Worm (Caenorhabditis elegans) whole organism, early embryonic: Measurements from ENCODE around the gene drp-1.
A peak's percentile ranks its signal among the peaks of the same experiment; 100 is the strongest.
"Not testable (repeated sequence)": the region's sequence is repeated elsewhere in the genome, so short reads cannot be mapped to it uniquely, and the experiment has no call there.

Experiments used
- B0310.2 ChIP-seq: sonication (generic microtip); optimal IDR thresholded peaks from 2 replicates; lab custom pipeline; 2016; ENCODE audit warnings: mild to moderate bottlenecking, missing genetic modification characterization, missing compliant biosample characterization
- F13C5.2 ChIP-seq: sonication (generic microtip); optimal IDR thresholded peaks from 2 replicates; lab custom pipeline; 2017; ENCODE audit warnings: mild to moderate bottlenecking, missing genetic modification characterization, inconsistent platforms, missing compliant biosample characterization
- aly-1 ChIP-seq: sonication (generic microtip); optimal IDR thresholded peaks from 2 replicates; lab custom pipeline; 2016; ENCODE audit warnings: missing genetic modification characterization, missing compliant biosample characterization
- ama-1 ChIP-seq: fragments of 150-350 bp; optimal IDR thresholded peaks from 2 replicates; lab custom pipeline; 2014
- ceh-13 ChIP-seq: fragments of 200-800 bp; sonication (Bioruptor generic); optimal IDR thresholded peaks from 2 replicates; lab custom pipeline; 2018; ENCODE audit warnings: mild to moderate bottlenecking, missing genetic modification characterization, missing compliant biosample characterization
- ceh-36 ChIP-seq: sonication (generic microtip); optimal IDR thresholded peaks from 2 replicates; lab custom pipeline; 2016; ENCODE audit warnings: missing genetic modification characterization, inconsistent platforms, missing compliant biosample characterization
- ets-7 ChIP-seq: sonication (generic microtip); optimal IDR thresholded peaks from 2 replicates; lab custom pipeline; 2016; ENCODE audit warnings: missing genotype, missing genetic modification characterization, missing compliant biosample characterization
- flt-1 ChIP-seq: fragments of 200-800 bp; sonication (Bioruptor generic); IDR thresholded peaks from 2 replicates; pipeline ENCODE4 v1.3.6; 2022; ENCODE audit warnings: missing genetic modification characterization, missing compliant biosample characterization
- hmbx-1 ChIP-seq: sonication (generic microtip); optimal IDR thresholded peaks from 2 replicates; lab custom pipeline; 2016; ENCODE audit warnings: mild to moderate bottlenecking, missing genetic modification characterization, missing compliant biosample characterization
- hmg-4 ChIP-seq: fragments of 200-800 bp; sonication (Bioruptor generic); optimal IDR thresholded peaks from 2 replicates; lab custom pipeline; 2018; ENCODE audit warnings: mild to moderate bottlenecking, missing genetic modification characterization, missing compliant biosample characterization
- hnd-1 ChIP-seq: sonication (generic microtip); optimal IDR thresholded peaks from 2 replicates; lab custom pipeline; 2016; ENCODE audit warnings: missing genetic modification characterization, missing compliant biosample characterization
- pes-1 ChIP-seq: fragments of 200-800 bp; sonication (Bioruptor generic); IDR thresholded peaks from 2 replicates; pipeline ENCODE4 v1.3.6; 2022; ENCODE audit warnings: missing genetic modification reagents, missing genetic modification characterization, missing compliant biosample characterization
- scrt-1 ChIP-seq: fragments of 200-800 bp; sonication (Bioruptor generic); IDR thresholded peaks from 2 replicates; pipeline ENCODE4 v1.3.6; 2022; ENCODE audit warnings: missing genetic modification characterization, missing compliant biosample characterization
- sea-1 ChIP-seq: fragments of 200-800 bp; sonication (Bioruptor generic); conservative IDR thresholded peaks from 2 replicates; pipeline ENCODE4 v1.3.6; 2022; ENCODE audit warnings: missing genetic modification characterization, missing compliant biosample characterization
- tbx-11 ChIP-seq: fragments of 200-800 bp; sonication (Bioruptor generic); IDR thresholded peaks from 2 replicates; pipeline ENCODE4 v1.3.6; 2022; ENCODE audit warnings: missing genetic modification characterization, missing compliant biosample characterization
- tbx-37 ChIP-seq: fragments of 200-800 bp; sonication (Bioruptor generic); conservative IDR thresholded peaks from 2 replicates; pipeline ENCODE4 v1.3.6; 2022; ENCODE audit warnings: missing genetic modification reagents, missing genetic modification characterization, missing compliant biosample characterization
- tra-4 ChIP-seq: sonication (generic microtip); optimal IDR thresholded peaks from 2 replicates; lab custom pipeline; 2017; ENCODE audit warnings: missing genetic modification characterization, missing compliant biosample characterization

drp-1 gene

DNA sequence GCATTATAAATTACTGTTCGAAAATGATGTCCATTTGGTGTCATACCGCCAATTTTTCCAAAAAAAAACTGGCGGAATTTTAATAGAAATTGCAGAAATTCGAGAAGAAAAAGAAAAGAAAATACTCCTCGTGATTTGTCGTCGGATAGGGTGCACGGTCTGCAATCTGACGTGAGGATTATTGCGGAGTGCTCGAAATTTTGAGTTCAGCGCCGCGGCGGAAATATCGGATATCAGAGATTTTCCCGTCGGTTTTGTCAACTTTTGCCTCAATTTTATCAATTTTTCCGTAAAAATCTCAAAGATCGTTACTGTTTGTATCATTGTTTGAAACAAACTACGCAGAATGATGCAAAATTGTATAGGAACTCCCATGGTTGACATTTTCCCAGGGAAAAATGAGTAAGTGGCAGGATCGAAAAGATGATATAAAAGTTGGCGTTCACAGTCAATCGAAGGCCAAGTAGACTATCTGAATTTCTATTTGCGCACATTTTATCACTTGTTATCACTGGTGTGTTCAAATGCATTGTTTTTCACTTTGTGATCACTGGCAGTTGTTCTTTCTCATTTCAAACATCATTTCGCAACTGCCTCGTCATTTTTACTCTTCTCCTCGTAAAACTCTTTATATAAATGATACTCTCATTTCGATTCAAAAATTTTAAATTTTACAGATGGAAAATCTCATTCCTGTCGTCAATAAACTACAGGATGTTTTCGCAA, at the start of gene drp-1, which contains the start of gene fem-1:
Gene drp-1, plus strand, starts transcription at position 676 of the 726 bp plus-strand sequence.
Gene fem-1, minus strand, starts transcription at position 150 of the 726 bp plus-strand sequence.
- TF ChIP-seq ceh-36 (tag; lab: Kevin White, UChicago) (no peak), hnd-1 (tag; lab: Kevin White, UChicago) (no peak), ama-1 (lab: Kevin White, UChicago) (no peak), ceh-13 (GFP tag; lab: Kevin White, UChicago) (no peak), tra-4 (tag; lab: Kevin White, UChicago) (no peak), hmg-4 (peak; percentile 30), F13C5.2 (tag; lab: Kevin White, UChicago) (peak; percentile 29)

DNA sequence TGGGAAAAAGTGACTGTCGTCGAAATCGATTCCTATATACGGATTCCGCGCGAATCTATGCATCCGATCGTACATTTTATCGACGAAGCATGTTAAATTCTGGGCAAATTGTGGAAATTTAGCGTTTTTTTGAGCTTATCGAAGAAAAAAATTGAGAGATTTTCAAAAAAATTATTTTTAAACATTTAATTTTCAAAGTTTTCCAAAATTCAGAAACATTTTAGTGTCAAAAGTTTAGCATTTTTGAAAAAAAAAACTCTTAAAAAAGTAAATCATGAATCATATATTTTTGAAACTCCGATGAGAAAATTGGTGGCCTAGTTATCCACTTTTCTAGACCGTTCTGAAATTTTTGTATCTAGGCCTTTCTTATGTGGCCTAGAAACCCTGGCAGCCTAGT, 47.2 kb upstream of the drp-1 start, which contains the start of gene B0273.115:
Gene B0273.115, minus strand, starts transcription at position 101 of the 400 bp plus-strand sequence.
- not testable (repeated sequence) for TF ChIP-seq tbx-37 (GFP tag; lab: Robert Waterston, UW); sea-1 (GFP tag; lab: Robert Waterston, UW); hmbx-1 (tag; lab: Kevin White, UChicago)

DNA sequence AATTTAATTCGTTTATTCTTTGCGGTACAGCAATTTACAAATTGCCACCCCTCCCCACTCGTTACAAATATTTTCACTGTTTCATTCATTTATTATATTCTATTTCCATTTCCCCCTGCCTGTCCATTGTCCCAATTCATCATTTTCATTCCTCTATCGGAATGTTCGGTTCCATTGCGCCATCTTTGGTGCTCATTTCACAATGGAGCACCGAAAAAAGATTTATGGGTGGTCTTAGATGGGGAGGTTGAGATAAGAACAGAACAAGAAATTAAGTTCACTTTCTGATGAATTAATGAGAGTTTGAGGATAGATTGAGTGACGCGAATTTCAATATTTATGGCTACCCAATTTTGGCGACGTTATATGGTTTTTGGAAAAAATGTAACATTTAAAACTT, 46.1 kb upstream of the drp-1 start:
- no peak for TF ChIP-seq sea-1 (GFP tag; lab: Robert Waterston, UW)
- TF ChIP-seq scrt-1 = no peak
- no peak for TF ChIP-seq ama-1 (lab: Kevin White, UChicago)
- TF ChIP-seq ceh-36 (tag; lab: Kevin White, UChicago) = no peak
- no peak for TF ChIP-seq hmbx-1 (tag; lab: Kevin White, UChicago)
- TF ChIP-seq hmg-4 = no peak
- TF ChIP-seq ceh-13 (GFP tag; lab: Kevin White, UChicago) = no peak
- no peak for TF ChIP-seq tbx-11 (GFP tag; lab: Robert Waterston, UW)
- no peak for TF ChIP-seq flt-1 (GFP tag; lab: Robert Waterston, UW)
- TF ChIP-seq hnd-1 (tag; lab: Kevin White, UChicago) = no peak
- no peak for TF ChIP-seq ets-7 (tag; lab: Kevin White, UChicago)
- TF ChIP-seq tra-4 (tag; lab: Kevin White, UChicago) = no peak
- no peak for TF ChIP-seq tbx-37 (GFP tag; lab: Robert Waterston, UW)
- no peak for TF ChIP-seq pes-1 (GFP tag; lab: Robert Waterston, UW)
- no peak for TF ChIP-seq aly-1 (tag; lab: Kevin White, UChicago)
- no peak for TF ChIP-seq B0310.2 (tag; lab: Kevin White, UChicago)
- no peak for TF ChIP-seq F13C5.2 (tag; lab: Kevin White, UChicago)

DNA sequence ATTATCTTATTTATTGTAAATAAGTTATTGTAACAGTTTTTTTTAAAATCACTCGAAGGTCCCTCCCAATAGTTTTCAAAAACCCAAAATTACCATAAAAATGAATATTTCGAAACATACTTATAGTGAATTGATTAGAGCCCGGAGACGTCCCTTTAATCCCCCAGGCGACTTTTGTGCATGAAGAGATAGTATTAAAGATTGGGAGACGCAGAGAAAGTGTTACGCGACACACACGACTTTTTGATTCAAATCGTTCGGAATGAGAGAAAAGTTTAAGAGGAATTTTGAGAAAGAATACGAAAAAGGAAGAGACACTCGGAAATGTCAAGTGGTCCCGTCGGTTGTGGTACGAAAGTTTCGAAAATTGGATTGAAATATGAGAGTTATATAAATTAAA, 45.2 kb upstream of the drp-1 start:
- TF ChIP-seq ets-7 (tag; lab: Kevin White, UChicago) (no peak), sea-1 (GFP tag; lab: Robert Waterston, UW) (no peak), ceh-13 (GFP tag; lab: Kevin White, UChicago) (no peak), tra-4 (tag; lab: Kevin White, UChicago) (no peak), tbx-11 (GFP tag; lab: Robert Waterston, UW) (no peak), F13C5.2 (tag; lab: Kevin White, UChicago) (no peak), aly-1 (tag; lab: Kevin White, UChicago) (no peak), scrt-1 (no peak), hmbx-1 (tag; lab: Kevin White, UChicago) (no peak), ama-1 (lab: Kevin White, UChicago) (no peak), flt-1 (GFP tag; lab: Robert Waterston, UW) (no peak), hmg-4 (no peak), B0310.2 (tag; lab: Kevin White, UChicago) (no peak), hnd-1 (tag; lab: Kevin White, UChicago) (no peak), pes-1 (GFP tag; lab: Robert Waterston, UW) (no peak), tbx-37 (GFP tag; lab: Robert Waterston, UW) (no peak), ceh-36 (tag; lab: Kevin White, UChicago) (no peak)

DNA sequence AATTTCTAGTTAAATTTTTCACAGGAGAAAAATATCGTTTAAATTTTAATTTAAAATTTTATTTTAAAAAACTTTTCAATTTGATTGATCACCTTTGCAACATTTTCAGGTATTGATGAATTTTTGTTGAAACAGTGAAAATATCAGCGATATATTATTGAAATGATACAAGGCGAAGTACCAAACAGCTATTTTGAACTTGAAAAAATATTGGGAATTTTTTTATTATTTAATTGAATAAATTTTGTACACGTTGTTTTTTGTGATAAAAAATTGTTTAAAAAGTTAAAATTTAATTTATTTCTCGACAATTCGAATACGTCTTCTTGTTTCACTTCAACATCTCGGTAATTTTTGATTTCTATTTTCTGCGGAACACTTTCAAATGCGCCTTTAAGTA, 44.6 kb upstream of the drp-1 start, which contains the start of gene B0273.1:
Gene B0273.1, plus strand, starts transcription at position 301 of the 400 bp plus-strand sequence.
- TF ChIP-seq pes-1 (GFP tag; lab: Robert Waterston, UW) = no peak

DNA sequence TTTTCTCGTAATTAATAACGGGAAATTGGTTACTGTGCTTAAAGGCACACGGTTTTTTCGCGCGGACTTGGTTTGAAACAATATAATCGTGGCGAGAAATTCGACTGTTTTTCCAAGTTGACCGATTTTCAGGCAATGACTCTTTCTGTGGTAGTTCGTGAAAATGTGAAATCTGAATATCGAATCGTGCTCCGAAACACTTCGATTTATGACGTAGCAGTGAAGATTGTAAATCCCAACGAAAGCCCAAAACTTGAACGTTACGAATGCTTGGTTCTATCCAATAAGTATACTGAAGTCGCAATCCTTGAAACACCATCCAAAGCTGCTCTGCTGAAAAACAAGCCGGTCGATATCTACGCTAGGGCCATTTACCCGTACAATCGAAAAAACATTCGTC, 44.2 kb upstream of the drp-1 start:
- TF ChIP-seq aly-1 (tag; lab: Kevin White, UChicago) (no peak), tbx-11 (GFP tag; lab: Robert Waterston, UW) (no peak), F13C5.2 (tag; lab: Kevin White, UChicago) (no peak), ceh-36 (tag; lab: Kevin White, UChicago) (no peak), hmg-4 (no peak)

DNA sequence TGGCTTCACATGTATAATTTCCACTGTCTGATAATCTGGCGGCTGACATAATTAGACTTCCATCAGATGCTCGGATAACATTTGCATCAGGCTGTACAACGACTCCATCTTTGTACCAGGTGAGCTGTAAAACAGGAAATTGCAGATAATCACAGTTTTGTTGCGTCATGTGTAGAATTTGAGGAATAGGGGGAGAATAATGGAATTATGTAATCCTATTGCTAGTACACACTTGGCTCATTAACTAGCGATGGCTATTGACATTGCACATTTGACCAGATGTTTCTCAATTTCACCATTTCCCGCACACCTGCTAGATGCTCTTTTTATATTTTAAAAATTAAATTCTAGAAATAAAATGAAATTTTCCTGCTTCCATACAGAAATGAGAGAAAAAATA, 36.9 kb upstream of the drp-1 start:
- no peak for TF ChIP-seq sea-1 (GFP tag; lab: Robert Waterston, UW)
- TF ChIP-seq tbx-37 (GFP tag; lab: Robert Waterston, UW) = no peak
- no peak for TF ChIP-seq ama-1 (lab: Kevin White, UChicago)
- TF ChIP-seq tra-4 (tag; lab: Kevin White, UChicago) = no peak
- no peak for TF ChIP-seq scrt-1
- no peak for TF ChIP-seq ets-7 (tag; lab: Kevin White, UChicago)
- TF ChIP-seq hmbx-1 (tag; lab: Kevin White, UChicago) = no peak

DNA sequence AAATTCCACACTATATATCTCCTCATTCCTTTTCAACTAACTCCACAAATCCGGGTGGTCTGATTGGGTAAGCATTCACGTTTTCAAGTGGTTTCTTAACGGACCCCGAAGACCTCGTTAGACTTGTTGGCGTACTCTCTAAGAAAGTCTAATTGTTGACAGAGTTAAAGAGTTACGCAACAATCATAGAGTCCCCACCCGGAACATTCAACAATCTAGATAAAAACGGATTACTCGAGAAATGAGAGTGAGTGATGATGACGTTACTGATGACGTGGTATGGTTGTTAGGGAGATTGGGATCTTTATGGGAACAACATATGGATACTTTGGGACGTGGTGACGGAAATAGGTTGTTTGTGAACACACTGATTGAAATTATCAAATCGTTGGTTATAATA, 35.7 kb upstream of the drp-1 start:
- TF ChIP-seq tra-4 (tag; lab: Kevin White, UChicago) = no peak
- no peak for TF ChIP-seq B0310.2 (tag; lab: Kevin White, UChicago)
- no peak for TF ChIP-seq ama-1 (lab: Kevin White, UChicago)
- no peak for TF ChIP-seq F13C5.2 (tag; lab: Kevin White, UChicago)
- TF ChIP-seq ceh-13 (GFP tag; lab: Kevin White, UChicago) = no peak
